Fruit fly (Drosophila melanogaster): ENCODE results near the gene Osi17.

DNA sequence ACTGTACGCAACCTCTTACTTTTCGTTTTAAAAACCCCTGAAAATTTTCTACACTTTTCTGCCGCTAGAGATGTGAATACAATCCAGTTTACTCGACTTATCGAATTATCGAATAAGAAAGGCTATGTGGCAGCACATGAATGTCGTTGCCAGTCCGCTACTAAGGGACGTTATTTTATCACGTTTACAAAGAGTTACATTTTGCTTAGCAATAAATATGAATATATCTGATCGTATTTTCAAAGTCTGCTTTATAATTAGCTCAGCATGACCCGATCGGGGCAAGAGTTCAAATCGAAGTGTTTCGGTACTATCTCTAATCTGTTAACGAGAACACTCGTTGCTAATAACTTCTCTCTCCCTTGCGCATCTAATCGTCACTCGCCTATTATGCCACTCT is 56.5 kb downstream of the Osi17 start, which contains the start of gene CG42724:
- no peak for TF ChIP-seq CG8478 (optimal IDR thresholded peaks at IDR 0.05)
- peak in 1 of 2 experiments; percentile 9 for TF ChIP-seq CTCF (optimal IDR thresholded peaks at IDR 0.05)
